Worm (Caenorhabditis elegans) whole organism, L4 larva: Measurements from ENCODE around the gene Y43F8B.19.

Experiments
- F49E8.2 ChIP-seq: sonication (generic microtip); optimal IDR thresholded peaks from 2 replicates; lab custom pipeline; 2016; ENCODE audit warnings: missing compliant biosample characterization, mild to moderate bottlenecking, missing genetic modification characterization, borderline replicate concordance
- ZK546.5 ChIP-seq, 2 experiments: sonication (generic microtip); optimal IDR thresholded peaks; 2 replicates each; lab custom pipeline; 2017; ENCODE audit warnings: missing biosample characterization in 2 of 2, missing genetic modification characterization in 2 of 2
- aly-2 ChIP-seq: sonication (generic microtip); optimal IDR thresholded peaks from 2 replicates; lab custom pipeline; 2018; ENCODE audit warnings: missing biosample characterization, missing genetic modification characterization
- ceh-28 ChIP-seq: fragments of 150-350 bp; optimal IDR thresholded peaks from 2 replicates; lab custom pipeline; 2014; ENCODE audit warnings: missing biosample characterization, missing genetic modification reagents, missing genetic modification characterization
- fos-1 ChIP-seq: fragments of 150-350 bp; optimal IDR thresholded peaks from 2 replicates; lab custom pipeline; 2014; ENCODE audit warnings: missing biosample characterization, missing genetic modification characterization
- nhr-11 ChIP-seq: fragments of 150-350 bp; optimal IDR thresholded peaks from 2 replicates; lab custom pipeline; 2014; ENCODE audit warnings: missing biosample characterization, missing genetic modification characterization
- pha-4 ChIP-seq, 2 experiments: fragments of 150-350 bp in 1 of 2; fragments of 200-800 bp in 1 of 2; sonication (Bioruptor generic) in 1 of 2; IDR thresholded peaks in 1 of 2; optimal IDR thresholded peaks in 1 of 2; 2 replicates each; pipeline versions ENCODE4 v1.3.6 to Lab custom; 2014 to 2022; ENCODE audit warnings: missing genetic modification characterization in 2 of 2, missing genetic modification reagents in 2 of 2, missing biosample characterization in 1 of 2, missing compliant biosample characterization in 1 of 2
- skn-1 ChIP-seq: fragments of 150-350 bp; optimal IDR thresholded peaks from 2 replicates; lab custom pipeline; 2014; ENCODE audit warnings: missing biosample characterization, missing genetic modification characterization
- zag-1 ChIP-seq: fragments of 150-350 bp; optimal IDR thresholded peaks from 2 replicates; lab custom pipeline; 2014; ENCODE audit warnings: missing biosample characterization, missing genetic modification characterization

DNA sequence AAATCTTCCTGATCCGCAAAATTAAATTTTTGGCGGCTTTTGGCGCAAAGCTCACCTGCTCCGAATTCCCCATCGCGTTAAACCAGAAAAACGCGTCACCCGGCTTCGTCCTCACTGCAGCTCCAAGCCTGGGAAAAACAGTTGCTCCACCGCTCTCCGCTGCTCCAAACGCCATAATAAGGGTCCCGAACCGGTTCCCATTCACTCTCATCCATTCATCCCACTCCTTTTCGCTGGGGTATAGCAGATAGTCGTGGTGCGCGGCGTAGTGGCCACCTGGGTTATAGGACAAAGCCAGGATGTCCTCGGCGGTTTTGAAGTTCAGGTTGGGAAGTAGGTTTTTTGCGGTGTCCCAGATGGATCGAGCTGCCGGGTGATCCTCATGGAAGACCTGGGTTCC, 1.2 kb downstream of the Y43F8B.19 start:
- TF ChIP-seq pha-4 (GFP tag; IDR thresholded peaks at IDR 0.05; lab: Robert Waterston, UW) (no peak), pha-4 (tag; optimal IDR thresholded peaks at IDR 0.05; lab: Kevin White, UChicago) (no peak), aly-2 (no peak), zag-1 (no peak), nhr-11 (tag; lab: Kevin White, UChicago) (no peak), fos-1 (tag; lab: Kevin White, UChicago) (no peak), ZK546.5 (tag; optimal IDR thresholded peaks at IDR 0.05; lab: Kevin White, UChicago) (no peak), skn-1 (tag; lab: Kevin White, UChicago) (no peak), ceh-28 (no peak), F49E8.2 (tag; lab: Kevin White, UChicago) (no peak)
